Fruit fly (Drosophila melanogaster) whole organism, wandering third instar larva: ENCODE measurements around the gene CG12194.

Experiments used
- Abd-B ChIP-seq: fragments of >200 bp; optimal IDR thresholded peaks from 2 replicates; lab custom pipeline; 2017; ENCODE audit warnings: missing biosample characterization, missing genetic modification characterization
- CG32264 ChIP-seq: fragments of 200-800 bp; sonication (Bioruptor generic); optimal IDR thresholded peaks from 2 replicates; lab custom pipeline; 2016; ENCODE audit warnings: missing biosample characterization, missing genetic modification characterization
- CG9705 ChIP-seq: fragments of 200-800 bp; sonication (Bioruptor generic); optimal IDR thresholded peaks from 2 replicates; lab custom pipeline; 2018; ENCODE audit warnings: missing biosample characterization, mild to moderate bottlenecking, missing genetic modification characterization
- CrebA ChIP-seq: fragments of 200-800 bp; sonication (Bioruptor generic); optimal IDR thresholded peaks from 2 replicates; lab custom pipeline; 2016; ENCODE audit warnings: missing biosample characterization, mild to moderate bottlenecking, missing genetic modification characterization, borderline replicate concordance
- Dfd ChIP-seq: fragments of >200 bp; optimal IDR thresholded peaks from 2 replicates; lab custom pipeline; 2017; ENCODE audit warnings: missing biosample characterization, missing genetic modification characterization
- GATAd ChIP-seq: sonication (Bioruptor generic); optimal IDR thresholded peaks from 2 replicates; lab custom pipeline; 2016; ENCODE audit warnings: missing biosample characterization, missing genetic modification characterization
- HLH106 ChIP-seq: fragments of 200-800 bp; optimal IDR thresholded peaks from 3 replicates; lab custom pipeline; 2019; ENCODE audit warnings: missing biosample characterization, mild to moderate bottlenecking, missing genetic modification characterization, moderate library complexity
- Hnf4 ChIP-seq: fragments of 200-800 bp; sonication (Bioruptor generic); optimal IDR thresholded peaks from 2 replicates; lab custom pipeline; 2016; ENCODE audit warnings: missing biosample characterization, mild to moderate bottlenecking, missing genetic modification characterization
- Hr78 ChIP-seq: fragments of >200 bp; optimal IDR thresholded peaks from 2 replicates; lab custom pipeline; 2017; ENCODE audit warnings: missing biosample characterization, missing genetic modification characterization
- Hr83 ChIP-seq: fragments of 200-300 bp; sonication (Bioruptor generic); optimal IDR thresholded peaks from 2 replicates; lab custom pipeline; 2016; ENCODE audit warnings: missing biosample characterization, mild to moderate bottlenecking, missing genetic modification characterization, moderate library complexity; ENCODE audit not compliant: poor library complexity, severe bottlenecking
- Mio ChIP-seq: sonication (Bioruptor generic); optimal IDR thresholded peaks from 2 replicates; lab custom pipeline; 2016; ENCODE audit warnings: missing biosample characterization, missing genetic modification characterization
- Myc ChIP-seq: fragments of >200 bp; optimal IDR thresholded peaks from 2 replicates; lab custom pipeline; 2017
- N ChIP-seq: fragments of >200 bp; optimal IDR thresholded peaks from 2 replicates; lab custom pipeline; 2018; ENCODE audit warnings: missing biosample characterization, missing external identifiers, missing genetic modification characterization
- OdsH ChIP-seq: fragments of 200-800 bp; sonication (Bioruptor generic); optimal IDR thresholded peaks from 2 replicates; lab custom pipeline; 2016; ENCODE audit warnings: missing biosample characterization, mild to moderate bottlenecking, missing genetic modification characterization
- Rel ChIP-seq, 2 experiments: fragments of 200-800 bp; sonication (Bioruptor generic) in 1 of 2; optimal IDR thresholded peaks; 2 replicates in 1 of 2; 3 replicates in 1 of 2; lab custom pipeline; 2016 to 2019; ENCODE audit warnings: mild to moderate bottlenecking in 2 of 2, missing biosample characterization in 2 of 2, missing genetic modification characterization in 2 of 2, moderate library complexity in 1 of 2
- Sp1 ChIP-seq: fragments of 200-800 bp; sonication (Bioruptor generic); optimal IDR thresholded peaks from 3 replicates; lab custom pipeline; 2019; ENCODE audit warnings: missing biosample characterization, mild to moderate bottlenecking, missing genetic modification characterization, moderate library complexity
- Vsx2 ChIP-seq: fragments of 200-300, 225-300 bp; sonication (Bioruptor generic); optimal IDR thresholded peaks from 2 replicates; lab custom pipeline; 2018; ENCODE audit warnings: missing biosample characterization, missing genetic modification characterization; ENCODE audit not compliant: partially characterized antibody
- br ChIP-seq: fragments of 200-800 bp; sonication (Bioruptor generic); optimal IDR thresholded peaks from 2 replicates; lab custom pipeline; 2016; ENCODE audit warnings: missing biosample characterization, missing genetic modification characterization
- brk ChIP-seq: fragments of 200-800 bp; sonication (Bioruptor generic); optimal IDR thresholded peaks from 2 replicates; lab custom pipeline; 2016; ENCODE audit warnings: missing biosample characterization, mild to moderate bottlenecking, missing genetic modification characterization
- dl ChIP-seq, 2 experiments: fragments of 175-275, 200-275 bp in 1 of 2; fragments of 200-275 bp in 1 of 2; sonication (Bioruptor generic); optimal IDR thresholded peaks; lab custom pipeline; 2018; ENCODE audit warnings: mild to moderate bottlenecking in 2 of 2, missing biosample characterization in 2 of 2, missing genetic modification characterization in 2 of 2, moderate library complexity in 2 of 2; ENCODE audit not compliant: partially characterized antibody in 2 of 2, insufficient read depth in 1 of 2
- dmrt93B ChIP-seq: fragments of 200-800 bp; sonication (Bioruptor generic); optimal IDR thresholded peaks from 2 replicates; lab custom pipeline; 2018; ENCODE audit warnings: missing biosample characterization, mild to moderate bottlenecking, missing genetic modification characterization
- dsf ChIP-seq: sonication (Bioruptor generic); optimal IDR thresholded peaks from 2 replicates; lab custom pipeline; 2016; ENCODE audit warnings: missing biosample characterization, missing genetic modification characterization, borderline replicate concordance
- ey ChIP-seq: fragments of 200-800 bp; sonication (Bioruptor generic); optimal IDR thresholded peaks from 2 replicates; lab custom pipeline; 2016; ENCODE audit warnings: missing biosample characterization, missing genetic modification characterization
- foxo ChIP-seq, 2 experiments: fragments of 200-800 bp; sonication (Bioruptor generic); optimal IDR thresholded peaks; 2 replicates in 1 of 2; 3 replicates in 1 of 2; lab custom pipeline; 2016 to 2017; ENCODE audit warnings: missing biosample characterization in 2 of 2, missing genetic modification characterization in 2 of 2
- fru ChIP-seq: fragments of 200-800 bp; sonication (Bioruptor generic); optimal IDR thresholded peaks from 3 replicates; lab custom pipeline; 2016; ENCODE audit warnings: missing biosample characterization, mild to moderate bottlenecking, missing genetic modification characterization
- h ChIP-seq: fragments of 200-800 bp; sonication (Bioruptor generic); optimal IDR thresholded peaks from 3 replicates; lab custom pipeline; 2016; ENCODE audit warnings: missing biosample characterization, mild to moderate bottlenecking, missing genetic modification characterization
- jim ChIP-seq: fragments of 175-275, 200-325 bp; sonication (Bioruptor generic); optimal IDR thresholded peaks from 2 replicates; lab custom pipeline; 2016; ENCODE audit warnings: missing biosample characterization, mild to moderate bottlenecking, missing genetic modification characterization
- lola ChIP-seq: fragments of >200 bp; optimal IDR thresholded peaks from 2 replicates; lab custom pipeline; 2017; ENCODE audit warnings: missing biosample characterization, missing genetic modification characterization
- pan ChIP-seq: fragments of >200 bp; optimal IDR thresholded peaks from 2 replicates; lab custom pipeline; 2017
- psq ChIP-seq: fragments of 200-800 bp; sonication (Bioruptor generic); optimal IDR thresholded peaks from 3 replicates; lab custom pipeline; 2017; ENCODE audit warnings: missing biosample characterization, mild to moderate bottlenecking, missing genetic modification characterization, moderate library complexity
- rgr ChIP-seq: fragments of 200-800 bp; sonication (Bioruptor generic); optimal IDR thresholded peaks from 3 replicates; lab custom pipeline; 2016; ENCODE audit warnings: missing biosample characterization, mild to moderate bottlenecking, missing genetic modification characterization
- sage ChIP-seq: fragments of 200-800 bp; sonication (Bioruptor generic); optimal IDR thresholded peaks from 2 replicates; lab custom pipeline; 2016; ENCODE audit warnings: missing biosample characterization, mild to moderate bottlenecking, missing genetic modification characterization
- sv ChIP-seq: fragments of 200-800 bp; sonication (Bioruptor generic); optimal IDR thresholded peaks from 3 replicates; lab custom pipeline; 2016; ENCODE audit warnings: missing biosample characterization, missing genetic modification characterization
- tai ChIP-seq: sonication (Bioruptor generic); optimal IDR thresholded peaks from 2 replicates; lab custom pipeline; 2016; ENCODE audit warnings: missing biosample characterization, missing genetic modification characterization
- usp ChIP-seq: fragments of >200 bp; optimal IDR thresholded peaks from 2 replicates; lab custom pipeline; 2017; ENCODE audit warnings: missing biosample characterization, missing genetic modification characterization
- woc ChIP-seq: sonication (Bioruptor generic); optimal IDR thresholded peaks from 2 replicates; lab custom pipeline; 2016; ENCODE audit warnings: missing biosample characterization, mild to moderate bottlenecking, missing genetic modification characterization

The CG12194 gene

dm6 chr2L:4821319-4821717 lies 16.8 kb upstream of the CG12194 start:
- TF ChIP-seq h (peak; percentile 73), CG9705 (GFP tag; lab: Kevin White, UChicago) (peak; percentile 38), CrebA (GFP tag; lab: Kevin White, UChicago) (peak; percentile 67), rgr (peak; percentile 52), tai (GFP tag; lab: Kevin White, UChicago) (peak; percentile 39), jim (GFP tag; lab: Kevin White, UChicago) (no peak), fru (GFP tag; lab: Kevin White, UChicago) (peak; percentile 76), sv (GFP tag; lab: Kevin White, UChicago) (peak; percentile 77), Rel (GFP tag; optimal IDR thresholded peaks at IDR 0.05; lab: Kevin White, UChicago) (no peak), Rel (tag; optimal IDR thresholded peaks at IDR 0.05; lab: Kevin White, UChicago) (peak; percentile 26), Vsx2 (GFP tag; lab: Kevin White, UChicago) (no peak), N (GFP tag; lab: Kevin White, UChicago) (no peak), woc (peak; percentile 75), Hnf4 (GFP tag; lab: Kevin White, UChicago) (peak; percentile 10), Sp1 (GFP tag; lab: Kevin White, UChicago) (peak; percentile 66), dl (GFP tag; optimal IDR thresholded peaks at IDR 0.05; lab: Kevin White, UChicago; ENCODE audit: insufficient read depth in 1 of 2, partially characterized antibody in 2 of 2) (no peak), HLH106 (tag; lab: Kevin White, UChicago) (peak; percentile 82), sage (no peak), brk (GFP tag; lab: Kevin White, UChicago) (no peak), foxo (GFP tag; optimal IDR thresholded peaks at IDR 0.05; lab: Kevin White, UChicago) (peak in 1 of 2 experiments; percentile 57), psq (GFP tag; lab: Kevin White, UChicago) (peak; percentile 59), dmrt93B (peak; percentile 50), br (GFP tag; lab: Kevin White, UChicago) (peak; percentile 45), Dfd (no peak), ey (GFP tag; lab: Kevin White, UChicago) (peak; percentile 47)

DNA sequence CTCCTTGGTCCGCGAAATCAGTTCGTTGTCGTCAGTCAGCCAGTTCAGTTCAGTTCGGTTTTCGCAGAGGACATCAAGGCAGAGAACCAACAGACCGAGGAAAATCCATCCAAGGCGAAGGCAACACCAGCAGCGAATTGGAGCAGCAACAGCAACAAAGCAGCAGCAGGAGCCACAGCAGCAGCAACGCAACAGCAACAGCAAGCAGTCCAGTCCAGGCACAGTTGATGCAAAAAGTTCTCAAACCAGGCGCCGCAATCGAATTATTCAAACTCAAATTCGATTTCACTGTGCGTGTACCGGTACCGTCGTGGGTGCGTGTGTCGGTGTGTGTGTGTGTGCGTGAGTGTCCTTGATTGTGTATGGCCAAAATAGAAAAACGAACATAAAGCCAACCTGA lies 16.4 kb upstream of the CG12194 start, which contains the start of gene CG15628:
TSS of gene CG15628 (plus strand) at position 18 of the 400 bp plus-strand sequence.
- TF ChIP-seq dmrt93B, result no peak
- no peak for TF ChIP-seq pan (lab: Kevin White, UChicago)
- TF ChIP-seq Hr83, result peak; percentile 42
- peak; percentile 65 for TF ChIP-seq Dfd

DNA sequence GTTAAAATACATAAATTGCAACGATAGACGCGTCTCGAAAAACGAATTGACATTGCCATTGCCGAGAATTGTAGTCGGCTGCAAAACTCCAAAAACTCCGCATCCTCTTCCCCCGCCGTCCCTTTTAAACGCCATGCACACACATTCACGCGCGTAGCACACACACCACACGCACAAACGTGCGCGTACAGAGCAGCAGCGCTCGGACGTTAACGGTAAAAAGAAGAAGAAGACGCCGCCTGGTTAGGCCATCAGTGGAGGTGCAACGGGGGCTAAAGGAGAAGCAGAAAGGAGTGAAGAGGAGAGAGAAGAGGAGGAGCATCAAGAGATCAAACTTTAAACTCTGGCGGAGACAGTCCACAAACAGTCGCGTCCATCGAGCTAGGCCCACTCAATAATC lies 15.9 kb upstream of the CG12194 start:
- TF ChIP-seq usp (GFP tag; lab: Kevin White, UChicago), result no peak
- no peak for TF ChIP-seq Sp1 (GFP tag; lab: Kevin White, UChicago)
- TF ChIP-seq Hr83, result no peak
- TF ChIP-seq Mio (GFP tag; lab: Kevin White, UChicago), result no peak
- TF ChIP-seq Myc (lab: Kevin White, UChicago), result no peak
- no peak for TF ChIP-seq N (GFP tag; lab: Kevin White, UChicago)
- TF ChIP-seq dmrt93B, result no peak
- no peak for TF ChIP-seq OdsH
- no peak for TF ChIP-seq CG9705 (GFP tag; lab: Kevin White, UChicago)
- no peak for TF ChIP-seq GATAd (GFP tag; lab: Kevin White, UChicago)
- no peak for TF ChIP-seq brk (GFP tag; lab: Kevin White, UChicago)
- TF ChIP-seq Rel (GFP tag; optimal IDR thresholded peaks at IDR 0.05; lab: Kevin White, UChicago), result no peak
- no peak for TF ChIP-seq Rel (tag; optimal IDR thresholded peaks at IDR 0.05; lab: Kevin White, UChicago)
- TF ChIP-seq CrebA (GFP tag; lab: Kevin White, UChicago), result no peak
- TF ChIP-seq Abd-B, result no peak

DNA sequence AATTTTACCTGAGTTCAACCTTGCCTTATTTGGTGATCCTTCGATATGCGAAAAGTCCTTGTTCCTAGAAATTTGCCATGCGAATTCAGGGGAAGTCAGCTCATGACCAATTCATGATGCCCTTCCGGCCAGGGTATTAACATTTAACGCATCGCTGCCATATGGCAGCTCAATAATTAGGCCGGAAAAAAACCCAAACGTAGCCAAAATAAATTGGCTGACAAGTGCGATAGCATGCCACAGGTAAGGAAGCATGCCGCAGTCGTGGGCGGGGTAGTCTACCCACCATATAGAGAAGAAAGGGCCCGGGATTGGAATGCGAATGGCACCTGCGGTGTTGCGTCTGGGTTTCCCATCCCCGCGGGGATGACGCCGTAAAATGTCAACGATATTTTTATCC lies 14.3 kb upstream of the CG12194 start:
- TF ChIP-seq Vsx2 (GFP tag; lab: Kevin White, UChicago) (no peak), HLH106 (tag; lab: Kevin White, UChicago) (no peak), br (GFP tag; lab: Kevin White, UChicago) (no peak), Hr78 (GFP tag; lab: Kevin White, UChicago) (no peak), dsf (GFP tag; lab: Kevin White, UChicago) (no peak), ey (GFP tag; lab: Kevin White, UChicago) (no peak), rgr (no peak), fru (GFP tag; lab: Kevin White, UChicago) (no peak), usp (GFP tag; lab: Kevin White, UChicago) (no peak), sage (no peak), Rel (GFP tag; optimal IDR thresholded peaks at IDR 0.05; lab: Kevin White, UChicago) (no peak), Rel (tag; optimal IDR thresholded peaks at IDR 0.05; lab: Kevin White, UChicago) (no peak), foxo (GFP tag; optimal IDR thresholded peaks at IDR 0.05; lab: Kevin White, UChicago) (no peak), lola (no peak), jim (GFP tag; lab: Kevin White, UChicago) (no peak), CG32264 (no peak), sv (GFP tag; lab: Kevin White, UChicago) (no peak), psq (GFP tag; lab: Kevin White, UChicago) (no peak)
